Worm (Caenorhabditis elegans) whole organism, L4/young adult: ENCODE data around the gene col-170.

Experiments
- W03F9.2 ChIP-seq: fragments of 150-350 bp; optimal IDR thresholded peaks from 2 replicates; lab custom pipeline; 2014; ENCODE audit warnings: missing biosample characterization, missing genetic modification characterization
- dao-5 ChIP-seq: sonication (generic microtip); optimal IDR thresholded peaks from 2 replicates; lab custom pipeline; 2016; ENCODE audit warnings: missing genotype, missing genetic modification characterization, moderate library complexity, missing compliant biosample characterization

ce11 chrX:6331409-6331808 lies at the start of gene col-170:
- TF ChIP-seq W03F9.2: no peak
- no peak for TF ChIP-seq dao-5
